Worm (Caenorhabditis elegans): ENCODE data around the gene nrsn-1.

- TF ChIP-seq flt-1 (GFP tag; IDR thresholded peaks at IDR 0.05) = no peak
- no peak for TF ChIP-seq T22C8.4 (GFP tag; IDR thresholded peaks at IDR 0.05)
- no peak for TF ChIP-seq klf-2 (GFP tag; conservative IDR thresholded peaks at IDR 0.05)
- TF ChIP-seq ztf-23 (GFP tag; IDR thresholded peaks at IDR 0.05) = no peak
- no peak for TF ChIP-seq ref-1 (GFP tag; conservative IDR thresholded peaks at IDR 0.05)
- no peak for TF ChIP-seq cog-1 (tag; optimal IDR thresholded peaks at IDR 0.05)
- TF ChIP-seq med-1 (GFP tag; optimal IDR thresholded peaks at IDR 0.05; ENCODE audit: insufficient read depth) = no peak
- no peak for TF ChIP-seq tab-1 (GFP tag; IDR thresholded peaks at IDR 0.05)
These were observed 29.5 kb downstream of the nrsn-1 start for ce11 chrV:3686292-3686691.

Data from whole organism, midembryonic.